Worm (Caenorhabditis elegans) whole organism, midembryonic: ENCODE data around the gene F23F1.2.

Experiments used
- T22C8.4 ChIP-seq: fragments of 200-800 bp; sonication (Bioruptor generic); IDR thresholded peaks from 2 replicates; pipeline ENCODE4 v1.3.6; 2022; ENCODE audit warnings: missing genetic modification characterization, missing compliant biosample characterization
- cog-1 ChIP-seq: sonication (generic microtip); optimal IDR thresholded peaks from 2 replicates; lab custom pipeline; 2016; ENCODE audit warnings: missing genetic modification characterization, missing compliant biosample characterization
- flt-1 ChIP-seq: fragments of 200-800 bp; sonication (Bioruptor generic); IDR thresholded peaks from 2 replicates; pipeline ENCODE4 v1.3.6; 2022; ENCODE audit warnings: missing genetic modification characterization, missing compliant biosample characterization
- klf-2 ChIP-seq: fragments of 200-800 bp; sonication (Bioruptor generic); conservative IDR thresholded peaks from 2 replicates; pipeline ENCODE4 v1.3.6; 2022; ENCODE audit warnings: missing genetic modification reagents, missing genetic modification characterization, missing compliant biosample characterization
- med-1 ChIP-seq: sonication (generic microtip); optimal IDR thresholded peaks from 2 replicates; lab custom pipeline; 2017; ENCODE audit warnings: missing genetic modification characterization, mild to moderate bottlenecking, missing compliant biosample characterization, antibody characterized with exemption, missing genetic modification reagents; ENCODE audit not compliant: insufficient read depth
- ref-1 ChIP-seq: fragments of 200-800 bp; sonication (Bioruptor generic); conservative IDR thresholded peaks from 2 replicates; pipeline ENCODE4 v1.3.6; 2022; ENCODE audit warnings: missing genetic modification reagents, missing genetic modification characterization, missing compliant biosample characterization
- tab-1 ChIP-seq: fragments of 200-800 bp; sonication (Bioruptor generic); IDR thresholded peaks from 2 replicates; pipeline ENCODE4 v1.3.6; 2022; ENCODE audit warnings: missing genetic modification characterization, missing compliant biosample characterization
- ztf-23 ChIP-seq: fragments of 200-800 bp; sonication (Bioruptor generic); IDR thresholded peaks from 2 replicates; pipeline ENCODE4 v1.3.6; 2022; ENCODE audit warnings: missing genetic modification reagents, missing genetic modification characterization, missing compliant biosample characterization
- ztf-29 ChIP-seq: fragments of 200-800 bp; sonication (Bioruptor generic); IDR thresholded peaks from 2 replicates; pipeline ENCODE4 v1.3.6; 2022; ENCODE audit warnings: missing genetic modification reagents, missing genetic modification characterization, missing compliant biosample characterization

Gene F23F1.2

DNA sequence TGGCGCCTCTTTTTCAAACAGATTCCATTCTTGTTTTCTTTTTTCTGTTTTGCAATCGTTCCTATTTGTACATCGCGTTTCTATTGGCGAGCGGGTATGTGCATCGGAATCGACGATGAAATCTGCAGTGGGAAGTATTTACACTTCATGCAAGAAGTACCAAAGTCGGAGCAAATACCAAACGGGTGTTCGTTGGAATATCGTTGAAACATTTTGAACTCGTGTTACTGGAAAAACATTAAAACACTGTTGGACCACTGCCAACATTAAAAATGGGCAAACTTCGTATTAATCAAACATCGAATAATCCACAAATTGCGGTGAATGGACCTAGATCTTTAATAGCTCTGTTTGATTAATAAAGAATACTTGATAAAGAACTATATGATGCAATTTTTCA, 45.2 kb downstream of the F23F1.2 start, which contains the start of gene C23H3.9:
Gene C23H3.9, minus strand, starts transcription at position 101 of the 400 bp plus-strand sequence.
- TF ChIP-seq ref-1 (GFP tag; lab: Robert Waterston, UW) (no peak), med-1 (GFP tag; lab: Kevin White, UChicago) (no peak), klf-2 (no peak), tab-1 (GFP tag; lab: Robert Waterston, UW) (no peak), cog-1 (no peak), ztf-23 (GFP tag; lab: Robert Waterston, UW) (no peak), T22C8.4 (GFP tag; lab: Robert Waterston, UW) (no peak), flt-1 (GFP tag; lab: Robert Waterston, UW) (no peak), ztf-29 (GFP tag; lab: Robert Waterston, UW) (no peak)

DNA sequence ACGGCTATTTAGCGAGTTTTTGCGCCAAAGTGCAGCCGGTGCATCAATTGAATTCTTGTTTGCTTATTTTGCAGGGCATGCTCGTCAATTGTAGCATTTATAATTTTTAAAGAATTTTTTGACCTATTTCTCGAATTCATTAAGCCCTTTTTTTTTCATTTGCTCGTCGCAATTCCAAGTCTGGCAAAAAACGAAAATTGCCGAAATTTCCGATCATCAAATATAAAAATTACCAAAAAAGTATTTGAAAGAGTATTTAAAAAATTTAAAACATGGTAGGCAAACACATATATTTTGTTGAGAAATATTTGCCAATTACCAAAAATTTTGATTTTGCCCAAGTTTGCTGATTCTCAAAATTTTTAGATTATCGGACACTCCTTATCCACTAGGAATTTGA, 50.1 kb downstream of the F23F1.2 start, which contains the start of gene C50D2.6:
Gene C50D2.6, plus strand, starts transcription at position 301 of the 400 bp plus-strand sequence.
- TF ChIP-seq klf-2 (no peak), med-1 (GFP tag; lab: Kevin White, UChicago) (no peak), ztf-29 (GFP tag; lab: Robert Waterston, UW) (no peak), tab-1 (GFP tag; lab: Robert Waterston, UW) (no peak), ref-1 (GFP tag; lab: Robert Waterston, UW) (no peak), ztf-23 (GFP tag; lab: Robert Waterston, UW) (no peak), cog-1 (no peak), flt-1 (GFP tag; lab: Robert Waterston, UW) (no peak), T22C8.4 (GFP tag; lab: Robert Waterston, UW) (no peak)
